Worm (Caenorhabditis elegans) whole organism, mixed stage, embryonic: Measurements from ENCODE around the gene unc-97.

Experiments used
- M03D4.4 ChIP-seq: sonication (generic microtip); optimal IDR thresholded peaks from 2 replicates; lab custom pipeline; 2017; ENCODE audit warnings: mild to moderate bottlenecking, missing genetic modification characterization, missing compliant biosample characterization
- bed-3 ChIP-seq: fragments of 200-800 bp; sonication (Bioruptor generic); optimal IDR thresholded peaks from 3 replicates; lab custom pipeline; 2018; ENCODE audit warnings: mild to moderate bottlenecking, missing genetic modification characterization, moderate library complexity, missing compliant biosample characterization
- blmp-1 ChIP-seq: fragments of 150-350 bp; optimal IDR thresholded peaks from 2 replicates; lab custom pipeline; 2014; ENCODE audit warnings: missing biosample characterization, missing genetic modification characterization
- ceh-39 ChIP-seq: fragments of 150-350 bp; optimal IDR thresholded peaks from 2 replicates; lab custom pipeline; 2014; ENCODE audit warnings: missing biosample characterization, missing genetic modification characterization
- ceh-43 ChIP-seq: fragments of 200-800 bp; sonication (Bioruptor generic); optimal IDR thresholded peaks from 2 replicates; lab custom pipeline; 2018; ENCODE audit warnings: mild to moderate bottlenecking, missing genetic modification characterization, moderate library complexity, missing compliant biosample characterization
- ceh-83 ChIP-seq: fragments of 200-800 bp; sonication (Bioruptor generic); optimal IDR thresholded peaks from 2 replicates; lab custom pipeline; 2018; ENCODE audit warnings: mild to moderate bottlenecking, missing genetic modification characterization, missing compliant biosample characterization
- ces-1 ChIP-seq: fragments of 150-350 bp; optimal IDR thresholded peaks from 2 replicates; lab custom pipeline; 2014; ENCODE audit warnings: missing biosample characterization, missing genetic modification reagents, missing genetic modification characterization
- cnd-1 ChIP-seq: fragments of 200-800 bp; sonication (Bioruptor generic); optimal IDR thresholded peaks from 2 replicates; lab custom pipeline; 2018; ENCODE audit warnings: mild to moderate bottlenecking, missing genetic modification characterization, missing compliant biosample characterization
- drap-1 ChIP-seq: fragments of 200-800 bp; sonication (Bioruptor generic); optimal IDR thresholded peaks from 3 replicates; lab custom pipeline; 2018; ENCODE audit warnings: mild to moderate bottlenecking, missing genetic modification characterization, missing compliant biosample characterization
- elt-1 ChIP-seq: sonication (generic microtip); optimal IDR thresholded peaks from 2 replicates; lab custom pipeline; 2017; ENCODE audit warnings: missing genetic modification characterization, mild to moderate bottlenecking, missing compliant biosample characterization, antibody characterized with exemption, moderate library complexity, borderline replicate concordance; ENCODE audit not compliant: insufficient read depth
- elt-3 ChIP-seq: fragments of 150-350 bp; optimal IDR thresholded peaks from 2 replicates; lab custom pipeline; 2014; ENCODE audit warnings: missing biosample characterization, missing genetic modification characterization
- ham-2 ChIP-seq: fragments of 200-800 bp; sonication (Bioruptor generic); optimal IDR thresholded peaks from 2 replicates; lab custom pipeline; 2018; ENCODE audit warnings: mild to moderate bottlenecking, missing genetic modification characterization, missing compliant biosample characterization
- hlh-1 ChIP-seq: fragments of 150-350 bp; optimal IDR thresholded peaks from 2 replicates; lab custom pipeline; 2014; ENCODE audit warnings: missing biosample characterization, missing genetic modification reagents, missing genetic modification characterization
- lin-13 ChIP-seq: fragments of 150-350 bp; optimal IDR thresholded peaks from 2 replicates; lab custom pipeline; 2014; ENCODE audit warnings: missing biosample characterization, missing genetic modification characterization
- lin-32 ChIP-seq: fragments of 200-800 bp; sonication (Bioruptor generic); optimal IDR thresholded peaks from 2 replicates; lab custom pipeline; 2018; ENCODE audit warnings: mild to moderate bottlenecking, missing genetic modification characterization, missing compliant biosample characterization
- lsy-2 ChIP-seq: fragments of 150-350 bp; optimal IDR thresholded peaks from 2 replicates; lab custom pipeline; 2014; ENCODE audit warnings: missing biosample characterization, missing genetic modification characterization
- mab-5 ChIP-seq: fragments of 150-350 bp; optimal IDR thresholded peaks from 2 replicates; lab custom pipeline; 2014; ENCODE audit warnings: missing biosample characterization, missing genetic modification characterization
- mep-1 ChIP-seq: fragments of 150-350 bp; optimal IDR thresholded peaks from 2 replicates; lab custom pipeline; 2017; ENCODE audit warnings: missing biosample characterization, missing genetic modification reagents, missing genetic modification characterization, inconsistent platforms
- mls-2 ChIP-seq: sonication (generic microtip); optimal IDR thresholded peaks from 2 replicates; lab custom pipeline; 2016; ENCODE audit warnings: mild to moderate bottlenecking, missing genetic modification characterization, moderate library complexity, missing compliant biosample characterization
- nhr-2 ChIP-seq: fragments of 150-350 bp; optimal IDR thresholded peaks from 2 replicates; lab custom pipeline; 2014; ENCODE audit warnings: missing biosample characterization, missing genetic modification characterization
- nhr-237 ChIP-seq: fragments of 150-350 bp; optimal IDR thresholded peaks from 2 replicates; lab custom pipeline; 2014; ENCODE audit warnings: missing biosample characterization, missing genetic modification characterization
- nhr-28 ChIP-seq: fragments of 150-350 bp; optimal IDR thresholded peaks from 2 replicates; lab custom pipeline; 2014; ENCODE audit warnings: missing biosample characterization, missing genetic modification characterization
- nhr-76 ChIP-seq: sonication (generic microtip); optimal IDR thresholded peaks from 2 replicates; lab custom pipeline; 2017; ENCODE audit warnings: missing biosample characterization, missing genetic modification characterization
- snpc-4 ChIP-seq: fragments of 150-350 bp; optimal IDR thresholded peaks from 2 replicates; lab custom pipeline; 2014; ENCODE audit warnings: missing biosample characterization, missing genetic modification characterization
- tbx-8 ChIP-seq: fragments of 200-800 bp; sonication (Bioruptor generic); optimal IDR thresholded peaks from 2 replicates; lab custom pipeline; 2018; ENCODE audit warnings: mild to moderate bottlenecking, missing genetic modification characterization, moderate library complexity, missing compliant biosample characterization
- unc-120 ChIP-seq: sonication (generic microtip); optimal IDR thresholded peaks from 2 replicates; lab custom pipeline; 2017; ENCODE audit warnings: missing genetic modification characterization, missing compliant biosample characterization; ENCODE audit not compliant: poor library complexity, severe bottlenecking
- unc-39 ChIP-seq: fragments of 150-350 bp; optimal IDR thresholded peaks from 2 replicates; lab custom pipeline; 2014; ENCODE audit warnings: missing biosample characterization, missing genetic modification characterization
- unc-62 ChIP-seq: fragments of 150-350 bp; optimal IDR thresholded peaks from 2 replicates; lab custom pipeline; 2014; ENCODE audit warnings: missing biosample characterization, missing genetic modification reagents, missing genetic modification characterization
- zip-8 ChIP-seq: fragments of 150-350 bp; optimal IDR thresholded peaks from 2 replicates; lab custom pipeline; 2014; ENCODE audit warnings: missing biosample characterization, missing genetic modification characterization
- ztf-11 ChIP-seq: fragments of 150-350 bp; optimal IDR thresholded peaks from 2 replicates; lab custom pipeline; 2014; ENCODE audit warnings: missing biosample characterization, missing genetic modification characterization

unc-97 gene

ce11 chrX:5592517-5593183, at the start of gene unc-97:
Gene unc-97, plus strand, starts transcription at chrX:5593133.
- peak; percentile 68 for TF ChIP-seq unc-62 (GFP tag; lab: Kevin White, UChicago)
- no peak for TF ChIP-seq nhr-2
- no peak for TF ChIP-seq ceh-83 (GFP tag; lab: Kevin White, UChicago)
- peak; percentile 49 for TF ChIP-seq unc-120 (tag; lab: Kevin White, UChicago)
- TF ChIP-seq ceh-39 (tag; lab: Kevin White, UChicago), result no peak
- TF ChIP-seq tbx-8 (GFP tag; lab: Kevin White, UChicago), result no peak
- no peak for TF ChIP-seq mab-5 (tag; lab: Kevin White, UChicago)
- TF ChIP-seq hlh-1 (tag; lab: Kevin White, UChicago), result peak; percentile 86
- no peak for TF ChIP-seq lin-13 (tag; lab: Kevin White, UChicago)
- no peak for TF ChIP-seq zip-8 (tag; lab: Kevin White, UChicago)
- no peak for TF ChIP-seq drap-1 (GFP tag; lab: Kevin White, UChicago)
- TF ChIP-seq lin-32 (GFP tag; lab: Kevin White, UChicago), result no peak
- no peak for TF ChIP-seq unc-39 (tag; lab: Kevin White, UChicago)
- TF ChIP-seq elt-1, result no peak
- TF ChIP-seq ham-2 (GFP tag; lab: Kevin White, UChicago), result no peak
- TF ChIP-seq nhr-76 (tag; lab: Kevin White, UChicago), result no peak

- TF ChIP-seq mls-2 (tag; lab: Kevin White, UChicago) (no peak), nhr-28 (no peak), nhr-237 (no peak), snpc-4 (tag; lab: Kevin White, UChicago) (no peak), ceh-39 (tag; lab: Kevin White, UChicago) (no peak), ceh-83 (GFP tag; lab: Kevin White, UChicago) (no peak), elt-1 (no peak), nhr-2 (no peak), lsy-2 (tag; lab: Kevin White, UChicago) (no peak), elt-3 (tag; lab: Kevin White, UChicago) (no peak), unc-120 (tag; lab: Kevin White, UChicago) (no peak), nhr-76 (tag; lab: Kevin White, UChicago) (no peak), hlh-1 (tag; lab: Kevin White, UChicago) (no peak), cnd-1 (tag; lab: Kevin White, UChicago) (no peak), lin-13 (tag; lab: Kevin White, UChicago) (no peak), ceh-43 (GFP tag; lab: Kevin White, UChicago) (no peak), drap-1 (GFP tag; lab: Kevin White, UChicago) (no peak), M03D4.4 (tag; lab: Kevin White, UChicago) (no peak)
Observed at ce11 chrX:5543651-5544050, 49.3 kb upstream of the unc-97 start, which contains the start of gene C54G7.1. Gene C54G7.1, plus strand, starts transcription at chrX:5543951.

- TF ChIP-seq mab-5 (tag; lab: Kevin White, UChicago) (no peak), ceh-83 (GFP tag; lab: Kevin White, UChicago) (no peak), mls-2 (tag; lab: Kevin White, UChicago) (no peak), nhr-28 (no peak), ceh-39 (tag; lab: Kevin White, UChicago) (no peak), zip-8 (tag; lab: Kevin White, UChicago) (no peak), nhr-2 (no peak)
- TF ChIP-seq, all 35 proteins: peak for 0
Observed at ce11 chrX:5547828-5548227, 45.1 kb upstream of the unc-97 start.

- TF ChIP-seq ceh-43 (GFP tag; lab: Kevin White, UChicago) (no peak), ceh-39 (tag; lab: Kevin White, UChicago) (no peak), mls-2 (tag; lab: Kevin White, UChicago) (no peak), nhr-2 (no peak), unc-62 (GFP tag; lab: Kevin White, UChicago) (no peak), mep-1 (tag; lab: Kevin White, UChicago) (no peak), ztf-11 (tag; lab: Kevin White, UChicago) (no peak), drap-1 (GFP tag; lab: Kevin White, UChicago) (no peak), lin-13 (tag; lab: Kevin White, UChicago) (no peak), ces-1 (GFP tag; lab: Kevin White, UChicago) (no peak), cnd-1 (tag; lab: Kevin White, UChicago) (no peak), bed-3 (no peak), unc-120 (tag; lab: Kevin White, UChicago) (no peak), blmp-1 (tag; lab: Kevin White, UChicago) (no peak), nhr-28 (no peak), lin-32 (GFP tag; lab: Kevin White, UChicago) (no peak), snpc-4 (tag; lab: Kevin White, UChicago) (no peak)
Observed at ce11 chrX:5552652-5553051, 40.3 kb upstream of the unc-97 start, which contains the start of gene ifta-1. Gene ifta-1, minus strand, starts transcription at chrX:5552752.
